Worm (Caenorhabditis elegans): ENCODE data around the gene srh-3.

- TF ChIP-seq ctbp-1 (GFP tag; IDR thresholded peaks at IDR 0.05) (no peak), pha-4 (GFP tag; IDR thresholded peaks at IDR 0.05) (no peak), pha-4 (tag; optimal IDR thresholded peaks at IDR 0.05) (no peak), ama-1 (optimal IDR thresholded peaks at IDR 0.05) (no peak), unc-62 (GFP tag; optimal IDR thresholded peaks at IDR 0.05 in 1 of 2) (no peak), unc-62 (tag; optimal IDR thresholded peaks at IDR 0.05) (no peak), fkh-10 (GFP tag; optimal IDR thresholded peaks at IDR 0.05) (no peak), tag-97 (GFP tag; IDR thresholded peaks at IDR 0.05) (no peak), gei-8 (GFP tag; optimal IDR thresholded peaks at IDR 0.05) (no peak)
Measured at ce11 chrV:1719927-1720326, 37.5 kb downstream of the srh-3 start, which contains the start of gene srw-102.

Data from whole organism, L4 larva.